Fruit fly (Drosophila melanogaster) Kc167 (cell line): Measurements from ENCODE around the gene CG18528.

Experiments
- Myc ChIP-seq: fragments of >200 bp; optimal IDR thresholded peaks from 2 replicates; lab custom pipeline; 2017; ENCODE audit warnings: missing external identifiers
- Sin3A ChIP-seq: fragments of >200 bp; optimal IDR thresholded peaks from 2 replicates; lab custom pipeline; 2018; ENCODE audit warnings: missing external identifiers
- h ChIP-seq: fragments of >200 bp; optimal IDR thresholded peaks from 3 replicates; lab custom pipeline; 2018; ENCODE audit warnings: missing external identifiers
- insv ChIP-seq: fragments of >200 bp; optimal IDR thresholded peaks from 3 replicates; lab custom pipeline; 2018; ENCODE audit warnings: missing external identifiers
- psq ChIP-seq: fragments of >200 bp; optimal IDR thresholded peaks from 2 replicates; lab custom pipeline; 2017; ENCODE audit warnings: missing external identifiers

dm6 chr3R:24367120-24367519 lies 7.2 kb upstream of the CG18528 start, which contains the start of gene CG42811:
- TF ChIP-seq insv (lab: Kevin White, UChicago) (no peak), psq (lab: Kevin White, UChicago) (no peak), Sin3A (lab: Kevin White, UChicago) (no peak), Myc (lab: Kevin White, UChicago) (no peak), h (lab: Kevin White, UChicago) (no peak)
